Worm (Caenorhabditis elegans) whole organism, mixed stage, embryonic: Measurements from ENCODE around the gene mcd-1.

Experiments used
- mep-1 ChIP-seq: fragments of 150-350 bp; optimal IDR thresholded peaks from 2 replicates; lab custom pipeline; 2017; ENCODE audit warnings: missing biosample characterization, missing genetic modification reagents, missing genetic modification characterization, inconsistent platforms
- nhr-28 ChIP-seq: fragments of 150-350 bp; optimal IDR thresholded peaks from 2 replicates; lab custom pipeline; 2014; ENCODE audit warnings: missing biosample characterization, missing genetic modification characterization
- nhr-76 ChIP-seq: sonication (generic microtip); optimal IDR thresholded peaks from 2 replicates; lab custom pipeline; 2017; ENCODE audit warnings: missing biosample characterization, missing genetic modification characterization
- snpc-4 ChIP-seq: fragments of 150-350 bp; optimal IDR thresholded peaks from 2 replicates; lab custom pipeline; 2014; ENCODE audit warnings: missing biosample characterization, missing genetic modification characterization
- unc-39 ChIP-seq: fragments of 150-350 bp; optimal IDR thresholded peaks from 2 replicates; lab custom pipeline; 2014; ENCODE audit warnings: missing biosample characterization, missing genetic modification characterization
- unc-62 ChIP-seq: fragments of 150-350 bp; optimal IDR thresholded peaks from 2 replicates; lab custom pipeline; 2014; ENCODE audit warnings: missing biosample characterization, missing genetic modification reagents, missing genetic modification characterization
- zip-8 ChIP-seq: fragments of 150-350 bp; optimal IDR thresholded peaks from 2 replicates; lab custom pipeline; 2014; ENCODE audit warnings: missing biosample characterization, missing genetic modification characterization
- ztf-11 ChIP-seq: fragments of 150-350 bp; optimal IDR thresholded peaks from 2 replicates; lab custom pipeline; 2014; ENCODE audit warnings: missing biosample characterization, missing genetic modification characterization

- no peak for TF ChIP-seq zip-8 (tag; lab: Kevin White, UChicago)
- no peak for TF ChIP-seq nhr-28 (tag; lab: Kevin White, UChicago)
- no peak for TF ChIP-seq ztf-11 (tag; lab: Kevin White, UChicago)
- TF ChIP-seq nhr-76 (tag; lab: Kevin White, UChicago): no peak
- TF ChIP-seq mep-1: no peak
- TF ChIP-seq unc-39 (tag; lab: Kevin White, UChicago): no peak
- TF ChIP-seq unc-62 (GFP tag; lab: Kevin White, UChicago): no peak
- no peak for TF ChIP-seq snpc-4 (tag; lab: Kevin White, UChicago)
These were observed 27.7 kb downstream of the mcd-1 start, which contains the start of gene mltn-3 for ce11 chrII:13916040-13916439.
